Fruit fly (Drosophila melanogaster) whole organism, embryonic: Measurements from ENCODE around the gene Bacc.
A peak's percentile ranks its signal among the peaks of the same experiment; 100 is the strongest.

Experiments
- Antp ChIP-seq: fragments of 200-800 bp; sonication (Bioruptor generic); optimal IDR thresholded peaks from 3 replicates; lab custom pipeline; 2016; ENCODE audit warnings: missing biosample characterization, missing genetic modification characterization
- BtbVII ChIP-seq: fragments of 200-800 bp; sonication (Bioruptor generic); optimal IDR thresholded peaks from 3 replicates; lab custom pipeline; 2017; ENCODE audit warnings: missing biosample characterization, mild to moderate bottlenecking, missing genetic modification characterization
- CG10654 ChIP-seq: fragments of 200-800 bp; sonication (Bioruptor generic); optimal IDR thresholded peaks from 2 replicates; lab custom pipeline; 2016; ENCODE audit warnings: missing biosample characterization, missing genetic modification characterization
- CG11085 ChIP-seq: fragments of 200-800 bp; sonication (Bioruptor generic); IDR thresholded peaks from 2 replicates; pipeline ENCODE4 v1.3.6; 2022; ENCODE audit warnings: missing biosample characterization, missing genetic modification characterization
- CG11398 ChIP-seq: fragments of 200-800 bp; sonication (Bioruptor generic); optimal IDR thresholded peaks from 2 replicates; lab custom pipeline; 2016; ENCODE audit warnings: missing biosample characterization, missing genetic modification characterization
- CG15011 ChIP-seq: fragments of 200-800 bp; sonication (Bioruptor generic); optimal IDR thresholded peaks from 3 replicates; lab custom pipeline; 2018; ENCODE audit warnings: missing biosample characterization, mild to moderate bottlenecking, missing genetic modification characterization
- CG1602 ChIP-seq: fragments of 200-800 bp; sonication (Bioruptor generic); optimal IDR thresholded peaks from 3 replicates; lab custom pipeline; 2016; ENCODE audit warnings: missing biosample characterization, missing genetic modification characterization
- CG17385 ChIP-seq: fragments of 200-800 bp; sonication (Bioruptor generic); optimal IDR thresholded peaks from 3 replicates; lab custom pipeline; 2018; ENCODE audit warnings: missing biosample characterization, mild to moderate bottlenecking, missing genetic modification characterization
- CG17802 ChIP-seq: fragments of 200-800 bp; sonication (Bioruptor generic); optimal IDR thresholded peaks from 2 replicates; lab custom pipeline; 2018; ENCODE audit warnings: missing biosample characterization, mild to moderate bottlenecking, missing genetic modification characterization, moderate library complexity
- CG2712 ChIP-seq: fragments of 200-800 bp; optimal IDR thresholded peaks from 3 replicates; lab custom pipeline; 2019; ENCODE audit warnings: missing biosample characterization, mild to moderate bottlenecking, missing genetic modification characterization, moderate library complexity
- CG30020 ChIP-seq: fragments of 200-800 bp; optimal IDR thresholded peaks from 2 replicates; lab custom pipeline; 2019; ENCODE audit warnings: missing biosample characterization, mild to moderate bottlenecking, missing genetic modification characterization, moderate library complexity
- CG30403 ChIP-seq: fragments of 200-800 bp; sonication (Bioruptor generic); optimal IDR thresholded peaks from 3 replicates; lab custom pipeline; 2016; ENCODE audit warnings: missing biosample characterization, missing genetic modification characterization
- CG3838 ChIP-seq: fragments of 200-800 bp; sonication (Bioruptor generic); optimal IDR thresholded peaks from 3 replicates; lab custom pipeline; 2016; ENCODE audit warnings: missing biosample characterization, missing genetic modification characterization
- CG7372 ChIP-seq: fragments of 200-800 bp; sonication (Bioruptor generic); IDR thresholded peaks from 2 replicates; pipeline ENCODE4 v1.3.6; 2022; ENCODE audit warnings: missing biosample characterization, missing genetic modification characterization
- CG8281 ChIP-seq: fragments of 200-800 bp; sonication (Bioruptor generic); optimal IDR thresholded peaks from 2 replicates; lab custom pipeline; 2018; ENCODE audit warnings: missing biosample characterization, mild to moderate bottlenecking, missing genetic modification characterization, moderate library complexity
- CG8388 ChIP-seq: fragments of 200-800 bp; sonication (Bioruptor generic); optimal IDR thresholded peaks from 2 replicates; lab custom pipeline; 2019; ENCODE audit warnings: missing biosample characterization, mild to moderate bottlenecking, missing genetic modification characterization, moderate library complexity
- CG8944 ChIP-seq: fragments of 200-800 bp; sonication (Bioruptor generic); optimal IDR thresholded peaks from 3 replicates; lab custom pipeline; 2016; ENCODE audit warnings: missing biosample characterization, missing genetic modification characterization
- CG9215 ChIP-seq: fragments of 200-800 bp; sonication (Bioruptor generic); IDR thresholded peaks from 2 replicates; pipeline ENCODE4 v1.3.6; 2022; ENCODE audit warnings: missing biosample characterization, missing genetic modification characterization
- CHES-1-like ChIP-seq: fragments of 200-800 bp; sonication (Bioruptor generic); optimal IDR thresholded peaks from 2 replicates; lab custom pipeline; 2016; ENCODE audit warnings: missing biosample characterization, missing genetic modification characterization
- Dfd ChIP-seq, 2 experiments: fragments of >200 bp; optimal IDR thresholded peaks; 2 replicates each; lab custom pipeline; 2017; ENCODE audit warnings: missing biosample characterization in 2 of 2, missing genetic modification characterization in 2 of 2
- Dp ChIP-seq: fragments of 200-800 bp; sonication (Bioruptor generic); optimal IDR thresholded peaks from 2 replicates; lab custom pipeline; 2018; ENCODE audit warnings: missing biosample characterization, mild to moderate bottlenecking, missing genetic modification characterization, moderate library complexity
- Gsc ChIP-seq: fragments of 200-800 bp; sonication (Bioruptor generic); IDR thresholded peaks from 2 replicates; pipeline ENCODE4 v1.3.6; 2022; ENCODE audit warnings: missing biosample characterization, missing genetic modification characterization
- HLH3B ChIP-seq: fragments of 200-800 bp; sonication (Bioruptor generic); IDR thresholded peaks from 2 replicates; pipeline ENCODE4 v1.3.6; 2022; ENCODE audit warnings: missing biosample characterization, missing genetic modification characterization
- Hand ChIP-seq: fragments of 200-800 bp; sonication (Bioruptor generic); optimal IDR thresholded peaks from 2 replicates; lab custom pipeline; 2017; ENCODE audit warnings: mild to moderate bottlenecking, missing biosample characterization, missing genetic modification reagents, missing genetic modification characterization
- Hr3 ChIP-seq: fragments of 200-800 bp; sonication (Bioruptor generic); optimal IDR thresholded peaks from 3 replicates; lab custom pipeline; 2016; ENCODE audit warnings: missing biosample characterization, missing genetic modification characterization
- Mrtf ChIP-seq: fragments of 200-800 bp; sonication (Bioruptor generic); IDR thresholded peaks from 3 replicates; pipeline ENCODE4 v1.3.6; 2022; ENCODE audit warnings: missing biosample characterization, missing genetic modification characterization
- NC2α ChIP-seq: fragments of 200-800 bp; sonication (Bioruptor generic); optimal IDR thresholded peaks from 2 replicates; lab custom pipeline; 2016; ENCODE audit warnings: missing biosample characterization, missing genetic modification characterization
- NFAT ChIP-seq: fragments of 200-800 bp; sonication (Bioruptor generic); IDR thresholded peaks from 2 replicates; pipeline ENCODE4 v1.3.6; 2022; ENCODE audit warnings: missing biosample characterization, missing genetic modification characterization
- Scr ChIP-seq: fragments of 200-800 bp; sonication (Bioruptor generic); IDR thresholded peaks from 2 replicates; pipeline ENCODE4 v1.3.6; 2022; ENCODE audit warnings: missing biosample characterization, missing genetic modification characterization; ENCODE audit not compliant: partially characterized antibody
- TFAM ChIP-seq: fragments of 200-800 bp; sonication (Bioruptor generic); optimal IDR thresholded peaks from 2 replicates; lab custom pipeline; 2017; ENCODE audit warnings: missing biosample characterization, missing genetic modification characterization, inconsistent platforms
- Xrp1 ChIP-seq: fragments of 200-800 bp; sonication (Bioruptor generic); IDR thresholded peaks from 2 replicates; pipeline ENCODE4 v1.3.6; 2022; ENCODE audit warnings: missing biosample characterization, missing genetic modification characterization
- ac ChIP-seq: fragments of 200-800 bp; sonication (Bioruptor generic); optimal IDR thresholded peaks from 3 replicates; lab custom pipeline; 2017; ENCODE audit warnings: missing biosample characterization, mild to moderate bottlenecking, missing genetic modification characterization
- al ChIP-seq: fragments of 200-800 bp; sonication (Bioruptor generic); IDR thresholded peaks from 2 replicates; pipeline ENCODE4 v1.3.6; 2022; ENCODE audit warnings: missing biosample characterization, missing genetic modification characterization
- ase ChIP-seq: fragments of 200-800 bp; sonication (Bioruptor generic); IDR thresholded peaks from 3 replicates; pipeline ENCODE4 v1.3.6; 2022; ENCODE audit warnings: missing biosample characterization, missing genetic modification characterization
- bigmax ChIP-seq: fragments of 200-800 bp; sonication (Bioruptor generic); optimal IDR thresholded peaks from 2 replicates; lab custom pipeline; 2018; ENCODE audit warnings: missing biosample characterization, mild to moderate bottlenecking, missing genetic modification characterization
- cas ChIP-seq: fragments of 200-800 bp; sonication (Bioruptor generic); IDR thresholded peaks from 2 replicates; pipeline ENCODE4 v1.3.6; 2022; ENCODE audit warnings: missing biosample characterization, missing genetic modification characterization
- cwo ChIP-seq: fragments of 200-800 bp; sonication (Bioruptor generic); optimal IDR thresholded peaks from 3 replicates; lab custom pipeline; 2017; ENCODE audit warnings: missing biosample characterization, missing genetic modification characterization, mild to moderate bottlenecking, moderate library complexity, missing genetic modification reagents
- dpn ChIP-seq, 2 experiments: fragments of 200-800 bp; sonication (Bioruptor generic); optimal IDR thresholded peaks; 3 replicates each; lab custom pipeline; 2016; ENCODE audit warnings: missing biosample characterization in 2 of 2, missing genetic modification characterization in 2 of 2
- eve ChIP-seq, 2 experiments: fragments of >200 bp; optimal IDR thresholded peaks; 2 replicates each; lab custom pipeline; 2017; ENCODE audit warnings: missing biosample characterization in 2 of 2, missing genetic modification characterization in 2 of 2
- fu2 ChIP-seq: fragments of 200-800 bp; sonication (Bioruptor generic); optimal IDR thresholded peaks from 2 replicates; lab custom pipeline; 2016; ENCODE audit warnings: missing biosample characterization, missing genetic modification characterization
- grau ChIP-seq: fragments of 200-800 bp; optimal IDR thresholded peaks from 3 replicates; lab custom pipeline; 2019; ENCODE audit warnings: missing biosample characterization, mild to moderate bottlenecking, missing genetic modification characterization, moderate library complexity
- gro ChIP-seq: fragments of 200-800 bp; sonication (Bioruptor generic); optimal IDR thresholded peaks from 2 replicates; lab custom pipeline; 2016; ENCODE audit warnings: missing biosample characterization, missing genetic modification characterization
- ham ChIP-seq: fragments of 200-800 bp; sonication (Bioruptor generic); IDR thresholded peaks from 2 replicates; pipeline ENCODE4 v1.3.6; 2022; ENCODE audit warnings: missing biosample characterization, missing genetic modification characterization
- hbn ChIP-seq: fragments of 200-800 bp; sonication (Bioruptor generic); IDR thresholded peaks from 2 replicates; pipeline ENCODE4 v1.3.6; 2022; ENCODE audit warnings: missing biosample characterization, missing genetic modification characterization; ENCODE audit not compliant: partially characterized antibody
- hkb ChIP-seq, 2 experiments: fragments of 200-800 bp in 1 of 2; fragments of >200 bp in 1 of 2; sonication (Bioruptor generic) in 1 of 2; IDR thresholded peaks in 1 of 2; optimal IDR thresholded peaks in 1 of 2; 2 replicates each; pipeline versions ENCODE4 v1.3.6 to Lab custom; 2017 to 2022; ENCODE audit warnings: missing biosample characterization in 1 of 2, missing genetic modification characterization in 1 of 2
- nau ChIP-seq: fragments of 200-800 bp; sonication (Bioruptor generic); optimal IDR thresholded peaks from 3 replicates; lab custom pipeline; 2017; ENCODE audit warnings: missing biosample characterization, mild to moderate bottlenecking, missing genetic modification characterization, missing genetic modification reagents
- onecut ChIP-seq: fragments of 200-800 bp; sonication (Bioruptor generic); IDR thresholded peaks from 2 replicates; pipeline ENCODE4 v1.3.6; 2022; ENCODE audit warnings: missing biosample characterization, missing genetic modification characterization
- pho ChIP-seq: fragments of 200-800 bp; sonication (Bioruptor generic); optimal IDR thresholded peaks from 2 replicates; lab custom pipeline; 2016; ENCODE audit warnings: missing biosample characterization, missing genetic modification characterization
- ranshi ChIP-seq: fragments of 200-800 bp; sonication (Bioruptor generic); IDR thresholded peaks from 2 replicates; pipeline ENCODE4 v1.3.6; 2022; ENCODE audit warnings: missing biosample characterization, missing genetic modification characterization
- sug ChIP-seq: fragments of 200-800 bp; optimal IDR thresholded peaks from 2 replicates; lab custom pipeline; 2019; ENCODE audit warnings: missing biosample characterization, mild to moderate bottlenecking, missing genetic modification characterization, moderate library complexity
- tna ChIP-seq: fragments of 200-800 bp; sonication (Bioruptor generic); IDR thresholded peaks from 2 replicates; pipeline ENCODE4 v1.3.6; 2022; ENCODE audit warnings: missing biosample characterization, missing genetic modification characterization; ENCODE audit not compliant: partially characterized antibody

The Bacc gene

DNA sequence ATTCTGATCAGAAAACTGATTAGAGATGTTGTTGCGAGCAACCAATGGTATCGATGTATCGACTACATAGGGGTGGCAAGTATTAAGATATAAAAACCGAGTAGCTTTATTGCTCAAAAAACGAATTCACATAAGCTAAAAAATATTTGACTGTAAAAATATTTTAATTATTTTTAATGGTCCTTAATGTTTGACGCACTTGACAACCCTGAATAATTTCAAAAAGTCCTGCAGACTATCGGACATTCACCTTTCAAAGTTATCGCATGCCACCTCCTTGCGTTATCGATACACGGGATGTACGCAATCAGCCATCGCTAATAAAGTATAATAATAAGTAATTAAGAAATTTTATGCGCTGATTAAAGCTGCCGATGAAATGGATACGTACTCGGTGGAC is 7.4 kb downstream of the Bacc start, which contains the start of the genes HemK2, Snapin and Tnpo-SR (continued):
- TF ChIP-seq CG1602 (GFP tag; lab: Kevin White, UChicago) (peak; percentile 92), al (peak; percentile 92), Antp (GFP tag; lab: Kevin White, UChicago) (peak; percentile 82), CG10654 (GFP tag; lab: Kevin White, UChicago) (peak; percentile 80), CHES-1-like (GFP tag; lab: Kevin White, UChicago) (peak; percentile 85), Gsc (GFP tag; lab: Robert Waterston, UW) (peak; percentile 77; the same call in 1 of the 2 replicates), Xrp1 (GFP tag; lab: Robert Waterston, UW) (peak; percentile 95), cas (GFP tag; lab: Robert Waterston, UW) (peak; percentile 78), CG15011 (GFP tag; lab: Kevin White, UChicago) (peak; percentile 69), ac (GFP tag; lab: Kevin White, UChicago) (peak; percentile 61), onecut (GFP tag; lab: Robert Waterston, UW) (peak; percentile 83), Hr3 (peak; percentile 91), CG30403 (GFP tag; lab: Kevin White, UChicago) (peak; percentile 95), hbn (GFP tag; lab: Robert Waterston, UW) (peak; percentile 97), CG2712 (peak; percentile 95), Dp (peak; percentile 43), nau (GFP tag; lab: Kevin White, UChicago) (peak; percentile 77), cwo (GFP tag; lab: Kevin White, UChicago) (peak; percentile 84), ase (GFP tag; lab: Robert Waterston, UW) (peak; percentile 92), hkb (optimal IDR thresholded peaks at IDR 0.05; lab: Kevin White, UChicago) (no peak), hkb (GFP tag; IDR thresholded peaks at IDR 0.05; lab: Robert Waterston, UW) (peak; percentile 93), sug (tag; lab: Kevin White, UChicago) (peak; percentile 93), BtbVII (GFP tag; lab: Kevin White, UChicago) (peak; percentile 85), CG17385 (GFP tag; lab: Kevin White, UChicago) (peak; percentile 84), Dfd (GFP tag; optimal IDR thresholded peaks at IDR 0.05; lab: Kevin White, UChicago) (no peak), pho (peak; percentile 86), NC2α (GFP tag; lab: Kevin White, UChicago) (no peak), CG8944 (peak; percentile 69), CG8388 (GFP tag; lab: Kevin White, UChicago) (peak; percentile 85), NFAT (GFP tag; lab: Robert Waterston, UW) (peak; percentile 94), gro (peak; percentile 91), CG9215 (peak; percentile 93), tna (GFP tag; lab: Robert Waterston, UW) (peak; percentile 81), CG8281 (tag; lab: Kevin White, UChicago) (peak; percentile 60), Hand (GFP tag; lab: Kevin White, UChicago) (peak; percentile 79), bigmax (GFP tag; lab: Kevin White, UChicago) (no peak), ranshi (GFP tag; lab: Robert Waterston, UW) (peak; percentile 93), TFAM (GFP tag; lab: Kevin White, UChicago) (no peak), CG30020 (tag; lab: Kevin White, UChicago) (peak; percentile 84), dpn (GFP tag; optimal IDR thresholded peaks at IDR 0.05; lab: Kevin White, UChicago) (peak; percentile 84 to 92), Scr (GFP tag; lab: Robert Waterston, UW) (peak; percentile 98), ham (peak; percentile 47; the same call in 1 of the 2 replicates), CG11398 (GFP tag; lab: Kevin White, UChicago) (peak; percentile 30), grau (peak; percentile 91), fu2 (peak; percentile 76), Mrtf (peak; percentile 91), HLH3B (peak; percentile 87), CG17802 (tag; lab: Kevin White, UChicago) (peak; percentile 72), CG3838 (GFP tag; lab: Kevin White, UChicago) (peak; percentile 80), CG7372 (GFP tag; lab: Robert Waterston, UW) (peak; percentile 94), eve (GFP tag; optimal IDR thresholded peaks at IDR 0.05; lab: Kevin White, UChicago) (no peak), CG11085 (GFP tag; lab: Robert Waterston, UW) (peak; percentile 87)
